Fruit fly (Drosophila melanogaster) whole organism, prepupa: ENCODE results near the gene Task6.

Experiments used
- Blimp-1 ChIP-seq: fragments of 200-800 bp; sonication (Bioruptor generic); optimal IDR thresholded peaks from 3 replicates; lab custom pipeline; 2017; ENCODE audit warnings: missing biosample characterization, missing genetic modification characterization, mild to moderate bottlenecking, moderate library complexity, missing genetic modification reagents
- CG10669 ChIP-seq: fragments of 200-800 bp; sonication (Bioruptor generic); optimal IDR thresholded peaks from 3 replicates; lab custom pipeline; 2018; ENCODE audit warnings: missing biosample characterization, mild to moderate bottlenecking, missing genetic modification characterization, moderate library complexity
- CG11294 ChIP-seq: fragments of 200-800 bp; sonication (Bioruptor generic); IDR thresholded peaks from 2 replicates; pipeline ENCODE4 v1.3.6; 2022; ENCODE audit warnings: missing biosample characterization, missing genetic modification characterization
- CG11762 ChIP-seq: fragments of 200-800 bp; sonication (Bioruptor generic); optimal IDR thresholded peaks from 3 replicates; lab custom pipeline; 2016; ENCODE audit warnings: missing biosample characterization, missing genetic modification characterization; ENCODE audit not compliant: insufficient read depth
- CG15336 ChIP-seq: fragments of 200-800 bp; sonication (Bioruptor generic); IDR thresholded peaks from 2 replicates; pipeline ENCODE4 v1.3.6; 2022; ENCODE audit warnings: missing biosample characterization, missing genetic modification characterization
- CG1621 ChIP-seq: fragments of 200-800 bp; sonication (Bioruptor generic); optimal IDR thresholded peaks from 3 replicates; lab custom pipeline; 2018; ENCODE audit warnings: missing biosample characterization, mild to moderate bottlenecking, missing genetic modification characterization
- CG3032 ChIP-seq: fragments of 200-800 bp; optimal IDR thresholded peaks from 2 replicates; lab custom pipeline; 2019; ENCODE audit warnings: missing biosample characterization, mild to moderate bottlenecking, missing genetic modification characterization, moderate library complexity
- CG3919 ChIP-seq: fragments of 200-800 bp; sonication (Bioruptor generic); optimal IDR thresholded peaks from 3 replicates; lab custom pipeline; 2016; ENCODE audit warnings: missing biosample characterization, missing genetic modification characterization
- CG4318 ChIP-seq: fragments of 200-800 bp; sonication (Bioruptor generic); optimal IDR thresholded peaks from 3 replicates; lab custom pipeline; 2017; ENCODE audit warnings: missing biosample characterization, mild to moderate bottlenecking, missing genetic modification characterization
- CG6163 ChIP-seq: fragments of 200-800 bp; sonication (Bioruptor generic); IDR thresholded peaks from 3 replicates; pipeline ENCODE4 v1.3.6; 2022; ENCODE audit warnings: missing biosample characterization, missing genetic modification characterization
- CG6276 ChIP-seq: fragments of 200-800 bp; sonication (Bioruptor generic); optimal IDR thresholded peaks from 2 replicates; lab custom pipeline; 2017; ENCODE audit warnings: missing biosample characterization, mild to moderate bottlenecking, missing genetic modification characterization
- CG6792 ChIP-seq: fragments of 200-800 bp; sonication (Bioruptor generic); optimal IDR thresholded peaks from 3 replicates; lab custom pipeline; 2016; ENCODE audit warnings: missing biosample characterization, missing genetic modification characterization
- CG6808 ChIP-seq: fragments of 200-800 bp; sonication (Bioruptor generic); optimal IDR thresholded peaks from 3 replicates; lab custom pipeline; 2017; ENCODE audit warnings: missing biosample characterization, missing genetic modification characterization, mild to moderate bottlenecking, moderate library complexity, missing genetic modification reagents
- CG6854 ChIP-seq: fragments of 200-800 bp; sonication (Bioruptor generic); optimal IDR thresholded peaks from 2 replicates; lab custom pipeline; 2017; ENCODE audit warnings: missing biosample characterization, mild to moderate bottlenecking, missing genetic modification characterization
- CG7368 ChIP-seq: fragments of 200-800 bp; sonication (Bioruptor generic); optimal IDR thresholded peaks from 3 replicates; lab custom pipeline; 2016; ENCODE audit warnings: missing biosample characterization, missing genetic modification characterization
- Eip75B ChIP-seq: fragments of 200-800 bp; sonication (Bioruptor generic); optimal IDR thresholded peaks from 3 replicates; lab custom pipeline; 2016; ENCODE audit warnings: missing biosample characterization, missing genetic modification characterization
- Eip78C ChIP-seq: fragments of 200-800 bp; sonication (Bioruptor generic); peaks from one replicate; lab custom pipeline; 2016; ENCODE audit warnings: missing biosample characterization, missing genetic modification characterization
- Gug ChIP-seq: fragments of 200-800 bp; sonication (Bioruptor generic); IDR thresholded peaks from 2 replicates; pipeline ENCODE4 v1.3.6; 2022; ENCODE audit warnings: missing biosample characterization, missing genetic modification characterization
- Hr39 ChIP-seq: fragments of 200-800 bp; sonication (Bioruptor generic); optimal IDR thresholded peaks from 2 replicates; lab custom pipeline; 2016; ENCODE audit warnings: missing biosample characterization, missing genetic modification characterization
- Lpt ChIP-seq: fragments of 200-800 bp; sonication (Bioruptor generic); optimal IDR thresholded peaks from 3 replicates; lab custom pipeline; 2016; ENCODE audit warnings: missing biosample characterization, missing genetic modification characterization
- Met ChIP-seq: fragments of 200-800 bp; sonication (Bioruptor generic); optimal IDR thresholded peaks from 3 replicates; lab custom pipeline; 2016; ENCODE audit warnings: missing biosample characterization, missing genetic modification characterization
- Smox ChIP-seq: fragments of 200-800 bp; sonication (Bioruptor generic); optimal IDR thresholded peaks from 3 replicates; lab custom pipeline; 2016; ENCODE audit warnings: missing biosample characterization, missing genetic modification characterization
- Sox102F ChIP-seq: fragments of 200-800 bp; sonication (Bioruptor generic); optimal IDR thresholded peaks from 2 replicates; lab custom pipeline; 2016; ENCODE audit warnings: missing biosample characterization, mild to moderate bottlenecking, missing genetic modification characterization
- acj6 ChIP-seq: fragments of 200-800 bp; sonication (Bioruptor generic); optimal IDR thresholded peaks from 3 replicates; lab custom pipeline; 2016; ENCODE audit warnings: missing biosample characterization, missing genetic modification characterization
- dsx ChIP-seq: fragments of 200-800 bp; optimal IDR thresholded peaks from 3 replicates; lab custom pipeline; 2019; ENCODE audit warnings: missing biosample characterization, mild to moderate bottlenecking, missing genetic modification characterization, moderate library complexity; ENCODE audit not compliant: poor library complexity, severe bottlenecking
- eg ChIP-seq: fragments of 200-800 bp; sonication (Bioruptor generic); IDR thresholded peaks from 3 replicates; pipeline ENCODE4 v1.3.6; 2022; ENCODE audit warnings: missing biosample characterization, missing genetic modification characterization
- esn ChIP-seq: fragments of 200-800 bp; sonication (Bioruptor generic); optimal IDR thresholded peaks from 2 replicates; lab custom pipeline; 2016; ENCODE audit warnings: missing biosample characterization, mild to moderate bottlenecking, missing genetic modification characterization, moderate library complexity
- fd59A ChIP-seq: fragments of 200-800 bp; sonication (Bioruptor generic); optimal IDR thresholded peaks from 2 replicates; lab custom pipeline; 2017; ENCODE audit warnings: missing biosample characterization, mild to moderate bottlenecking, missing genetic modification characterization, missing genetic modification reagents
- fd85E ChIP-seq: fragments of 200-800 bp; sonication (Bioruptor generic); optimal IDR thresholded peaks from 3 replicates; lab custom pipeline; 2016; ENCODE audit warnings: missing biosample characterization, missing genetic modification characterization
- fkh ChIP-seq: fragments of 200-800 bp; sonication (Bioruptor generic); optimal IDR thresholded peaks from 3 replicates; lab custom pipeline; 2017; ENCODE audit warnings: missing biosample characterization, mild to moderate bottlenecking, missing genetic modification characterization, moderate library complexity
- net ChIP-seq: fragments of 200-800 bp; sonication (Bioruptor generic); optimal IDR thresholded peaks from 3 replicates; lab custom pipeline; 2016; ENCODE audit warnings: missing biosample characterization, missing genetic modification characterization
- salr ChIP-seq, 2 experiments: fragments of 200-800 bp; sonication (Bioruptor generic); optimal IDR thresholded peaks; 3 replicates each; lab custom pipeline; 2016 to 2018; ENCODE audit warnings: missing biosample characterization in 2 of 2, missing genetic modification characterization in 2 of 2, mild to moderate bottlenecking in 1 of 2
- ss ChIP-seq, 2 experiments: fragments of 200-800 bp; sonication (Bioruptor generic); optimal IDR thresholded peaks; 2 replicates in 1 of 2; 3 replicates in 1 of 2; lab custom pipeline; 2017 to 2018; ENCODE audit warnings: mild to moderate bottlenecking in 2 of 2, missing biosample characterization in 2 of 2, missing genetic modification characterization in 2 of 2, moderate library complexity in 1 of 2
- svp ChIP-seq: fragments of 200-800 bp; sonication (Bioruptor generic); peaks from one replicate; lab custom pipeline; 2016; ENCODE audit warnings: missing biosample characterization, missing genetic modification characterization
- topi ChIP-seq: fragments of 200-800 bp; sonication (Bioruptor generic); optimal IDR thresholded peaks from 3 replicates; lab custom pipeline; 2016; ENCODE audit warnings: missing biosample characterization, missing genetic modification characterization
- vri ChIP-seq: fragments of 200-800 bp; sonication (Bioruptor generic); optimal IDR thresholded peaks from 3 replicates; lab custom pipeline; 2016; ENCODE audit warnings: missing biosample characterization, mild to moderate bottlenecking, missing genetic modification characterization

Gene Task6

DNA sequence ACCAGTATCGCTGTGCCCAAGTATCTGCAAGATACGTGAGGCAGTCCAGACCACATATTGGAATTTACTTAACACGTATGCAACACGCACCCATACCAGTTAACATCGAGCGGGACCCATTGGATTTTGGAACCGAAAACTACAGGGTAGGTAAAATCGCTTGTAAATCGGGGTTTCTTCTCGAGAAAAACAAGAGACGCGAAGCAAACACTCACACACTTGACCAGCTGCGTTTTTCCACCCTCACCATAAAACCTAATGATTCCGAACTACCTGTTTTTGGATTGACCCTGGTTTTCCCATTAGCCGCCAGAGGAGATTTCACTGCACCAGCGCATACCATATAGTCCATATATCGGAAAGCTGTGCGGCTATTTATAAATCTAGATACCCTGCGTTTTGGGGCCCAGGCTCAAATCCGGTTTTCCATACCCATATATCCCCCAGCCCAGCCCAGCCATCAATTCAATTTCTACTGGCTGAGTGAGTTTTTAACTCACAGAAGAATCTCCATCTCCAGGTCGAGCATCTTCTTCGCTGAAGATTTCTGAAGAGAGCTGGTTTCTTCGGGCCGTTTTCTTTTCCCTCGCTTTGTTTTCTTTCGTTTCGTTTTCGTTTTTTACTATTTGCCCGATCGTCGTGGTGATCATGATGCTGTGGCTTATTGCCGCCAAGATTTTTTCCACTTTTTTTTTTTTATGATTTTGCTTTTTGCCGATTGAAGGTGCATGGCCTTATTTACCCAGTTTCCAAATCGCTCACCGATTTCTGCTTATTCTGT lies 41.5 kb upstream of the Task6 start (continued):
- TF ChIP-seq CG6792 (no peak), CG7368 (GFP tag; lab: Kevin White, UChicago) (no peak), CG1621 (tag; lab: Kevin White, UChicago) (no peak), fd85E (GFP tag; lab: Kevin White, UChicago) (no peak)
- TF ChIP-seq, all 60 proteins: peak for 16

DNA sequence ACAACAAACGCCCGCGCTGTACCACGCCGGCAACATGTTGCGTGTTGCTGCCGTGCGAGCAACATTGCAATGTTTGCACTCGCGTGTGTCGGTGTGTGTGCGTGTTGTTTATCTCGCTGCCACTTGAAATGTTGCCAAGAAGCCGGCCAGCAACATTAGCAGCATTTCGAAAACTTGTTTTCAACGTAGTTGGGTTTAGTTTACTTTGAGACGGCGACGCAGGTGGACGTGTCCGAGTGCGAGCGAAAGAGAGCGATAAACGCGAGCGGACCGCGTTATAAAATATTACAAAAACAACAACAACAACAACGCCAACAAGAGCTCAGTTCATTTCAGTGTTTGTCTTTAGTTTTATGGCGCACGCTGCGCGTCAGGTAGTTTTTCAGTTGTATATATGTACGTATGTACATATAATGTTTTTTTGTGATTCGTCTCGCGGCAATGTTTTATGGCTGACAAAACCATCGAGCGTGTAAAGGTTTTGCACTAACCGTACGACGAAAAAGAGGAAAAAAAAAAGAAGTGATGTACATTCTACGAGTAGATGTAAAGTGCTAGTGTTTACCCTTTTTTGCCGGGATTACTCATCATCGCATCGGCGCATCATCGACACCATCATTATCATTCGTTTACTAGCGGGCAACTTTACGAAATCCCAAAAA lies 40.8 kb upstream of the Task6 start, which contains the start of gene kmr:
Gene kmr (plus strand): TSS at position 196 of the 662 bp plus-strand sequence.
- no peak for TF ChIP-seq salr (GFP tag; optimal IDR thresholded peaks at IDR 0.05; lab: Kevin White, UChicago)
- TF ChIP-seq CG6163 (GFP tag; lab: Robert Waterston, UW), result peak; percentile 57; the same call in 2 of the 3 replicates
- TF ChIP-seq CG3919 (GFP tag; lab: Kevin White, UChicago), result peak; percentile 32
- peak; percentile 23 for TF ChIP-seq CG6276 (GFP tag; lab: Kevin White, UChicago)
- no peak for TF ChIP-seq CG10669 (GFP tag; lab: Kevin White, UChicago)
- no peak for TF ChIP-seq CG6854 (GFP tag; lab: Kevin White, UChicago)
- TF ChIP-seq fd59A (GFP tag; lab: Kevin White, UChicago), result no peak
- peak; percentile 55; the same call in 2 of the 3 replicates for TF ChIP-seq eg
- TF ChIP-seq Gug (GFP tag; lab: Robert Waterston, UW), result no peak
- TF ChIP-seq Smox (GFP tag; lab: Kevin White, UChicago), result no peak
- no peak for TF ChIP-seq Met (GFP tag; lab: Kevin White, UChicago)
- TF ChIP-seq CG6792, result no peak
- peak; percentile 96 for TF ChIP-seq fkh (GFP tag; lab: Kevin White, UChicago)
- no peak for TF ChIP-seq CG7368 (GFP tag; lab: Kevin White, UChicago)
- TF ChIP-seq ss (GFP tag; optimal IDR thresholded peaks at IDR 0.05; lab: Kevin White, UChicago), result peak; percentile 33 to 47
- TF ChIP-seq CG11762 (GFP tag; lab: Kevin White, UChicago), result no peak
- peak; percentile 30 for TF ChIP-seq CG6808 (GFP tag; lab: Kevin White, UChicago)
- peak; percentile 13 for TF ChIP-seq CG3032 (tag; lab: Kevin White, UChicago)
- TF ChIP-seq CG15336, result peak; percentile 16; the same call in 1 of the 2 replicates
- no peak for TF ChIP-seq CG4318 (GFP tag; lab: Kevin White, UChicago)
- peak; percentile 1 for TF ChIP-seq topi
- peak; percentile 49 for TF ChIP-seq CG1621 (tag; lab: Kevin White, UChicago)
- peak; percentile 58 for TF ChIP-seq dsx (GFP tag; lab: Kevin White, UChicago)
- TF ChIP-seq Sox102F, result peak; percentile 55
- TF ChIP-seq acj6 (GFP tag; lab: Kevin White, UChicago), result peak; percentile 5
- peak; percentile 81 for TF ChIP-seq Eip78C (GFP tag; lab: Kevin White, UChicago)
- no peak for TF ChIP-seq Hr39 (GFP tag; lab: Kevin White, UChicago)
- peak; percentile 33 for TF ChIP-seq vri (GFP tag; lab: Kevin White, UChicago)
- no peak for TF ChIP-seq CG11294 (GFP tag; lab: Robert Waterston, UW)
- TF ChIP-seq esn (GFP tag; lab: Kevin White, UChicago), result no peak
- TF ChIP-seq Blimp-1 (GFP tag; lab: Kevin White, UChicago), result no peak
- peak; percentile 48 for TF ChIP-seq net (GFP tag; lab: Kevin White, UChicago)
- TF ChIP-seq Lpt, result peak; percentile 28
- peak; percentile 39 for TF ChIP-seq svp (GFP tag; lab: Kevin White, UChicago)
- TF ChIP-seq Eip75B (GFP tag; lab: Kevin White, UChicago), result peak; percentile 46
- TF ChIP-seq, all 60 proteins: peak for 20
